Worm (Caenorhabditis elegans): Measurements from ENCODE around the gene math-7.

DNA sequence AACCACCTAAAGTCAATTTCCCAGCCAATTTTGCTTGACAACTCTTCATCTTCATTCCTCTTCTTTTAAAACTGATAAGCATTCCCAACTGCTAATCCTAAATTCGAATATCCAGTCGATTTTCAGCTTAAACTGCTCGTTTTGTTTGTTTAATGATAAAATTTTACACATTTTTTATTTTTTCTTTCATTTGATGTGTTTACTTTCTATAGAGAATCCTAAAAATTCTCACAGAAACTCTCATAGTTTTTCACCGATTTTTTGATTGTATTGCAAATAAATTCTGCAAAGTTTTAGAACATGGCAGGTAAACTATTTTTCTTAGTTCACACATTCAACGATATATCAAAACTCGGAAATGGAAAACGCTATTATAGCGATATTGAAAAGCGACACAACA lies 9.5 kb upstream of the math-7 start, which contains the start of gene math-25:
- TF ChIP-seq ztf-29 (GFP tag; IDR thresholded peaks at IDR 0.05) (no peak), ztf-23 (GFP tag; IDR thresholded peaks at IDR 0.05) (no peak), ref-1 (GFP tag; conservative IDR thresholded peaks at IDR 0.05) (no peak), flt-1 (GFP tag; IDR thresholded peaks at IDR 0.05) (no peak), klf-2 (GFP tag; conservative IDR thresholded peaks at IDR 0.05) (no peak), med-1 (GFP tag; optimal IDR thresholded peaks at IDR 0.05; ENCODE audit: insufficient read depth) (no peak), T22C8.4 (GFP tag; IDR thresholded peaks at IDR 0.05) (no peak)

Measured in whole organism, midembryonic.